Worm (Caenorhabditis elegans): ENCODE results near the gene zig-2.
"Not testable (repeated sequence)": the region's sequence is repeated elsewhere in the genome, so short reads cannot be mapped to it uniquely, and the experiment has no call there.

DNA sequence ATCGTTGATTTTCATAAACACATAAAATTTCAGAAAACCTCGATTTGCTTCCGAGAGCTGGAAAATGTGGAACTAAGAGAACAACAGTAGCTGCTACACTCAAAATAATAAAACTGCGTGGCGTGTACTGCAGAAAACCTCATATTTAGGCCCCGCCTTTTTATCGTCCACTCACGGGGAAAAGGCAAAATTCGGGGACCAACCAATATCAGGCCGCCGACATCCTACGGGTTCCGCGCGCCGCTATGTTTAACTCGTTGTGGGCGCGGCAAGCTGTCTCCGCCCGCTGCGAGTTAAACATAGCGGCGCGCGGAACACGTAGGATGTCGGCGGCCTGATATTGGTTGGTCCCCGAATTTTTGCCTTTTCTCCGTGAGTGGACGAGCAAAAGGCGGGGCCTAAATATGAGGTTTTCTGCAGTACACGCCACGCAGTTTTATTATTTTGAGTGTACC, 33.2 kb downstream of the zig-2 start, which contains the start of gene F17A2.16:
- TF ChIP-seq ama-1 (optimal IDR thresholded peaks at IDR 0.05); tbx-11 (GFP tag; IDR thresholded peaks at IDR 0.05); F13C5.2 (tag; optimal IDR thresholded peaks at IDR 0.05); aly-1 (tag; optimal IDR thresholded peaks at IDR 0.05); hmbx-1 (tag; optimal IDR thresholded peaks at IDR 0.05): not testable (repeated sequence)

All from whole organism, early embryonic.